Worm (Caenorhabditis elegans) whole organism, late embryonic: ENCODE results near the gene fkh-5.

Source experiments
- dve-1 ChIP-seq: sonication (generic microtip); optimal IDR thresholded peaks from 2 replicates; lab custom pipeline; 2017; ENCODE audit warnings: antibody characterized with exemption, mild to moderate bottlenecking, missing genetic modification characterization, missing compliant biosample characterization
- elt-2 ChIP-seq: sonication (generic microtip); optimal IDR thresholded peaks from 2 replicates; lab custom pipeline; 2016; ENCODE audit warnings: missing genetic modification reagents, missing genetic modification characterization, missing compliant biosample characterization
- eyg-1 ChIP-seq: sonication (generic microtip); optimal IDR thresholded peaks from 2 replicates; lab custom pipeline; 2016; ENCODE audit warnings: missing genotype, missing genetic modification characterization, missing compliant biosample characterization
- fax-1 ChIP-seq: sonication (generic microtip); optimal IDR thresholded peaks from 2 replicates; lab custom pipeline; 2016; ENCODE audit warnings: missing genotype, missing genetic modification characterization, missing compliant biosample characterization
- hlh-6 ChIP-seq: sonication (generic microtip); optimal IDR thresholded peaks from 2 replicates; lab custom pipeline; 2016; ENCODE audit warnings: missing genotype, missing genetic modification characterization, missing compliant biosample characterization
- pha-2 ChIP-seq: sonication (generic microtip); optimal IDR thresholded peaks from 2 replicates; lab custom pipeline; 2017; ENCODE audit warnings: mild to moderate bottlenecking, missing genetic modification characterization, missing compliant biosample characterization
- pqm-1 ChIP-seq: sonication (generic microtip); optimal IDR thresholded peaks from 2 replicates; lab custom pipeline; 2016; ENCODE audit warnings: missing genetic modification characterization, missing compliant biosample characterization
- ttx-3 ChIP-seq: sonication (generic microtip); optimal IDR thresholded peaks from 2 replicates; lab custom pipeline; 2016; ENCODE audit warnings: missing genetic modification reagents, missing genetic modification characterization, missing compliant biosample characterization

DNA sequence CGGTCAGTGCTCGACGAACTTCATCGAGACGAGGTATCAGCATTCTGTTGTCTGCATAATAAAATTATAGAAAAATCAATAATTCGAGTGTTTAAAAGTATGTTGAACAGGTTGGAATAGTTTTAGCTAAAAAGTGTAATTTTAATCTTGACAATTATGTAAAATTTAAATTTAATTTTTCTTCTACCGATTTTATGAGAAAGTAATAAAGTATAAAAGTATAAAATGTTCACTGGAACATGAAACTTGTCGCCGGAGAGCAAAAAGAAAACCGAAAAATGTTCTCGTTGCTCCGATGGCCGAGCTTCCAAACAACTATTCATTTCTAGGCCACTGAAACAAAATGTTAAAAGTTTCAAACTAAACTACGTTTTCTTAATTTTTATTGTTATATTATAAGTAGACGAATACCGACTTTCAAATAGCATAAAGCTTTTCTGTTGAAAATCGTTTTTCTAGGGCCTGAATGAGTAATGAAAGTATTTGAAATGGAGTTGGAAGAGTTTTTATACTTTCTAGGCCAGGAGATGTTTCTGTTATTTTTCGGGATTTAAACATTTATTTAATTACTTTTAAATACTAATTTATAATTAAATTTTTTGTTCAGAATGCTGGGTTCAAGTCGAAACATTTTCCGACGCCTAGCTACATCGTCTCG is 17.4 kb downstream of the fkh-5 start, which contains the start of the genes C35D10.10 and C35D10.5:
- TF ChIP-seq elt-2 (tag; lab: Kevin White, UChicago) (peak; percentile 13), dve-1 (no peak), pqm-1 (tag; lab: Kevin White, UChicago) (no peak), ttx-3 (tag; lab: Kevin White, UChicago) (no peak), eyg-1 (tag; lab: Kevin White, UChicago) (no peak), hlh-6 (tag; lab: Kevin White, UChicago) (no peak), fax-1 (no peak), pha-2 (tag; lab: Kevin White, UChicago) (no peak)
